Worm (Caenorhabditis elegans) whole organism, L4 larva: Measurements from ENCODE around the gene F36F12.7.

Source experiments
- D1046.2 ChIP-seq: fragments of 200-800 bp; sonication (Bioruptor generic); IDR thresholded peaks from 2 replicates; pipeline ENCODE4 v1.3.6; 2022; ENCODE audit warnings: missing genetic modification characterization, missing compliant biosample characterization
- F10B5.3 ChIP-seq: sonication (generic microtip); optimal IDR thresholded peaks from 2 replicates; lab custom pipeline; 2016; ENCODE audit warnings: mild to moderate bottlenecking, missing genetic modification characterization, missing compliant biosample characterization
- lim-7 ChIP-seq: fragments of 200-800 bp; sonication (Bioruptor generic); IDR thresholded peaks from 2 replicates; pipeline ENCODE4 v1.3.6; 2022; ENCODE audit warnings: missing genetic modification characterization, missing compliant biosample characterization
- lin-38 ChIP-seq: fragments of 200-800 bp; sonication (Bioruptor generic); IDR thresholded peaks from 2 replicates; pipeline ENCODE4 v1.3.6; 2022; ENCODE audit warnings: missing genetic modification reagents, missing genetic modification characterization, missing compliant biosample characterization
- nhr-41 ChIP-seq: fragments of 200-800 bp; sonication (Bioruptor generic); IDR thresholded peaks from 2 replicates; pipeline ENCODE4 v1.3.6; 2022; ENCODE audit warnings: missing genetic modification reagents, missing genetic modification characterization, missing compliant biosample characterization
- nhr-6 ChIP-seq: fragments of 150-350 bp; optimal IDR thresholded peaks from 2 replicates; lab custom pipeline; 2014; ENCODE audit warnings: missing biosample characterization, missing genetic modification characterization
- unc-62 ChIP-seq, 3 experiments: fragments of 150-350 bp in 1 of 3; sonication (generic microtip); optimal IDR thresholded peaks in 2 of 3; peaks in 1 of 3; 1 replicate in 1 of 3; 2 replicates in 2 of 3; lab custom pipeline; 2014 to 2017; ENCODE audit warnings: missing biosample characterization in 3 of 3, missing genetic modification characterization in 3 of 3, missing genetic modification reagents in 3 of 3, missing genotype in 1 of 3
- zag-1 ChIP-seq: fragments of 150-350 bp; optimal IDR thresholded peaks from 2 replicates; lab custom pipeline; 2014; ENCODE audit warnings: missing biosample characterization, missing genetic modification characterization

DNA sequence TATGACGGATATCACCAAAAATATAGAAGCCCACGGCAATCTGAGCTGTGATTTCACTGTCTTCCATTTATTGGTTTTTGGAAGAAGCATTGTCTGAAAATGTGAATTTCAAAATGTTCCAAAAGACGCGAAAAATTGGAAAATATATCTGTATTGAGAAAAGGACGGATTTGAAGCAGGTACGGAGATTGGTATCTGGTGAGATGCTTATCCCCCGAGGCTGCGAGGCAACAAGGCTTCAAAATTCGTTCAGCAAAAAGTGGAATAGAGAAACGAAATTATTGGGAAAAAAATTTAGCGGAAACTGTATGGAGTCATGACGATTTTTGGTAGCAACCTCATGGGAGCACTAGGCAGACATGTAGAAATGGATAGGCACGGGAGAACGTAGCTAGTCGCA is 4.0 kb downstream of the F36F12.7 start, which contains the start of gene F36F12.1:
- TF ChIP-seq zag-1 (no peak), D1046.2 (GFP tag; lab: Robert Waterston, UW) (no peak), F10B5.3 (tag; lab: Kevin White, UChicago) (no peak), nhr-41 (GFP tag; lab: Robert Waterston, UW) (no peak), nhr-6 (tag; lab: Kevin White, UChicago) (no peak), unc-62 (GFP tag; optimal IDR thresholded peaks at IDR 0.05 in 1 of 2; lab: Kevin White, UChicago) (no peak), unc-62 (tag; optimal IDR thresholded peaks at IDR 0.05; lab: Kevin White, UChicago) (no peak), lim-7 (GFP tag; lab: Robert Waterston, UW) (no peak), lin-38 (GFP tag; lab: Robert Waterston, UW) (no peak)
